Fruit fly (Drosophila melanogaster) whole organism, embryonic: ENCODE data around the gene CG43797.

ENCODE experiments used
- Dref ChIP-seq: fragments of 200-800 bp; sonication (Bioruptor generic); IDR thresholded peaks from 2 replicates; pipeline ENCODE4 v1.3.6; 2022; ENCODE audit warnings: missing biosample characterization, missing genetic modification characterization
- slbo ChIP-seq: fragments of 200-800 bp; sonication (Bioruptor generic); IDR thresholded peaks from 2 replicates; pipeline ENCODE4 v1.3.6; 2022; ENCODE audit warnings: missing biosample characterization, missing genetic modification characterization

- TF ChIP-seq Dref (GFP tag; lab: Robert Waterston, UW) (no peak), slbo (GFP tag; lab: Robert Waterston, UW) (no peak)
Observed at dm6 chr2L:4028697-4029096, 28.9 kb downstream of the CG43797 start.
